Worm (Caenorhabditis elegans) whole organism, L4/young adult: Measurements from ENCODE around the gene F27E5.5.

Experiments used
- W03F9.2 ChIP-seq: fragments of 150-350 bp; optimal IDR thresholded peaks from 2 replicates; lab custom pipeline; 2014; ENCODE audit warnings: missing biosample characterization, missing genetic modification characterization
- dao-5 ChIP-seq: sonication (generic microtip); optimal IDR thresholded peaks from 2 replicates; lab custom pipeline; 2016; ENCODE audit warnings: missing genotype, missing genetic modification characterization, moderate library complexity, missing compliant biosample characterization
- him-1 ChIP-seq: sonication (generic microtip); optimal IDR thresholded peaks from 2 replicates; lab custom pipeline; 2016; ENCODE audit warnings: missing genotype, missing genetic modification reagents, missing genetic modification characterization, missing compliant biosample characterization

DNA sequence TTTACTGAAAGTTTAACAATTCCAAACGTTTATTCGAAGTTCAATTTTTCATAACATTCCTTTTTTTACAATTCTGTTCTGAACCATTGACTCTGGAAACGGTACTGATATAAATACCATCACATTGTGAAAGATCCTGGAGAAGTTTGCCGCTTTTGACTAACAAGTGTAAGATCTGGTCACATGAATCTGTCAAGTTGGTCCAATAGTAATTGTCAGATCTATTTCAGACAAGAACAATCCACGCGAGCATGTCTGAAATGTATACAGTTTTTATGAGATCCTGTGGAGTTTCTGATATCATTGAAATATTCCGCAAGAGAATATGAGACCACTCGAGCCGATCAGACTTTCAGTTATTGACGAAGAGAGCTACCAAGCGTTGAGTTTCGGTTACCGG, 38.5 kb downstream of the F27E5.5 start:
- TF ChIP-seq dao-5 (tag; lab: Kevin White, UChicago), result no peak
- no peak for TF ChIP-seq him-1
- no peak for TF ChIP-seq W03F9.2 (tag; lab: Kevin White, UChicago)
